Fruit fly (Drosophila melanogaster): ENCODE measurements around the gene CG32409.

The CG32409 gene

dm6 chr3L:5899305-5899704 lies at the start of gene CG32409:
Gene CG32409 (plus strand): TSS chr3L:5899528.
- TF ChIP-seq CG9797 (GFP tag; optimal IDR thresholded peaks at IDR 0.05) (peak; percentile 80), Lhr (GFP tag; optimal IDR thresholded peaks at IDR 0.05) (peak; percentile 72), gsb (GFP tag; IDR thresholded peaks at IDR 0.05) (no peak), Myb (GFP tag; optimal IDR thresholded peaks at IDR 0.05) (peak; percentile 76), lmd (GFP tag; IDR thresholded peaks at IDR 0.05) (no peak), MESR4 (GFP tag; optimal IDR thresholded peaks at IDR 0.05) (peak; percentile 54), p53 (GFP tag; optimal IDR thresholded peaks at IDR 0.05) (no peak), stc (GFP tag; IDR thresholded peaks at IDR 0.05) (no peak), bsh (GFP tag; optimal IDR thresholded peaks at IDR 0.05) (no peak), CG11560 (tag; IDR thresholded peaks at IDR 0.05) (no peak), CG6765 (GFP tag; optimal IDR thresholded peaks at IDR 0.05) (no peak), sens-2 (GFP tag; IDR thresholded peaks at IDR 0.05) (no peak), GATAe (GFP tag; conservative IDR thresholded peaks at IDR 0.05) (no peak), E2f2 (GFP tag; IDR thresholded peaks at IDR 0.05) (peak; percentile 99), disco-r (GFP tag; optimal IDR thresholded peaks at IDR 0.05) (no peak), CG4707 (GFP tag; optimal IDR thresholded peaks at IDR 0.05) (no peak), phol (tag; optimal IDR thresholded peaks at IDR 0.05) (peak; percentile 75), CG30020 (tag; optimal IDR thresholded peaks at IDR 0.05) (no peak), CG18476 (GFP tag; optimal IDR thresholded peaks at IDR 0.05) (no peak), CG8281 (tag; optimal IDR thresholded peaks at IDR 0.05) (no peak), CG17385 (GFP tag; optimal IDR thresholded peaks at IDR 0.05) (no peak), Ets97D (GFP tag; optimal IDR thresholded peaks at IDR 0.05) (peak; percentile 66), Bgb (GFP tag; IDR thresholded peaks at IDR 0.05; ENCODE audit: partially characterized antibody) (peak; percentile 37; the same call in 1 of the 2 replicates), CG16863 (GFP tag; optimal IDR thresholded peaks at IDR 0.05) (no peak), slou (GFP tag; optimal IDR thresholded peaks at IDR 0.05) (no peak), Dfd (GFP tag; optimal IDR thresholded peaks at IDR 0.05) (no peak), pzg (GFP tag; optimal IDR thresholded peaks at IDR 0.05) (peak; percentile 94), CG16779 (GFP tag; IDR thresholded peaks at IDR 0.05) (no peak), hkb (optimal IDR thresholded peaks at IDR 0.05) (peak; percentile 47), hkb (GFP tag; IDR thresholded peaks at IDR 0.05) (no peak), CG13424 (tag; optimal IDR thresholded peaks at IDR 0.05) (no peak), CG34224 (GFP tag; IDR thresholded peaks at IDR 0.05; ENCODE audit: partially characterized antibody) (no peak), Opbp (GFP tag; IDR thresholded peaks at IDR 0.05; ENCODE audit: partially characterized antibody) (peak; percentile 48; the same call in 1 of the 3 replicates), tgo (GFP tag; IDR thresholded peaks at IDR 0.05) (no peak), CG2712 (tag; optimal IDR thresholded peaks at IDR 0.05) (peak; percentile 47), CG3838 (GFP tag; optimal IDR thresholded peaks at IDR 0.05) (no peak), Dp (GFP tag; optimal IDR thresholded peaks at IDR 0.05) (peak; percentile 96), CG12299 (tag; optimal IDR thresholded peaks at IDR 0.05) (no peak), usp (GFP tag; optimal IDR thresholded peaks at IDR 0.05) (no peak), CG2889 (GFP tag; IDR thresholded peaks at IDR 0.05) (no peak), Usf (GFP tag; optimal IDR thresholded peaks at IDR 0.05) (no peak), CG13296 (GFP tag; optimal IDR thresholded peaks at IDR 0.05) (no peak), BEAF-32 (GFP tag; optimal IDR thresholded peaks at IDR 0.05) (peak; percentile 52), D19B (GFP tag; optimal IDR thresholded peaks at IDR 0.05) (no peak), trem (tag; optimal IDR thresholded peaks at IDR 0.05) (peak; percentile 58), CG11695 (GFP tag; IDR thresholded peaks at IDR 0.05) (no peak), CG32532 (GFP tag; IDR thresholded peaks at IDR 0.05) (no peak), twi (tag; optimal IDR thresholded peaks at IDR 0.05) (no peak), cad (GFP tag; optimal IDR thresholded peaks at IDR 0.05) (no peak), row (GFP tag; IDR thresholded peaks at IDR 0.05) (0 out of 3 replicates have a peak, but pooled peaks have one; percentile 9), vnd (GFP tag; IDR thresholded peaks at IDR 0.05; ENCODE audit: partially characterized antibody) (no peak), h (optimal IDR thresholded peaks at IDR 0.05) (no peak)
